Worm (Caenorhabditis elegans) whole organism, L4 larva: ENCODE data around the gene swsn-6.

ENCODE experiments used
- daf-16 ChIP-seq, 3 experiments: sonication (generic microtip); optimal IDR thresholded peaks; 2 replicates each; lab custom pipeline; 2016 to 2017; ENCODE audit warnings: missing genetic modification characterization in 3 of 3, missing genetic modification reagents in 3 of 3, mild to moderate bottlenecking in 2 of 3, missing compliant biosample characterization in 2 of 3, missing biosample characterization in 1 of 3, moderate library complexity in 1 of 3
- lin-13 ChIP-seq: fragments of 150-350 bp; optimal IDR thresholded peaks from 2 replicates; lab custom pipeline; 2014; ENCODE audit warnings: missing biosample characterization, missing genetic modification reagents, missing genetic modification characterization
- lsy-2 ChIP-seq, 2 experiments: fragments of 150-350 bp in 1 of 2; sonication (generic microtip) in 1 of 2; optimal IDR thresholded peaks; 2 replicates each; lab custom pipeline; 2014 to 2017; ENCODE audit warnings: missing biosample characterization in 2 of 2, missing genetic modification characterization in 2 of 2
- mdt-29 ChIP-seq: fragments of 200-800 bp; sonication (Bioruptor generic); IDR thresholded peaks from 2 replicates; pipeline ENCODE4 v1.3.6; 2022; ENCODE audit warnings: missing genetic modification reagents, missing genetic modification characterization, missing compliant biosample characterization
- snpc-4 ChIP-seq: fragments of 150-350 bp; optimal IDR thresholded peaks from 2 replicates; lab custom pipeline; 2014; ENCODE audit warnings: missing biosample characterization, missing genetic modification characterization
- tag-97 ChIP-seq: fragments of 200-800 bp; sonication (Bioruptor generic); IDR thresholded peaks from 2 replicates; pipeline ENCODE4 v1.3.6; 2022; ENCODE audit warnings: missing genetic modification characterization, missing compliant biosample characterization
- unc-39 ChIP-seq: sonication (generic microtip); optimal IDR thresholded peaks from 2 replicates; lab custom pipeline; 2017; ENCODE audit warnings: missing biosample characterization, missing genetic modification characterization

ce11 chrIV:5415696-5416095 lies 20.9 kb downstream of the swsn-6 start, which contains the start of gene spp-7:
- TF ChIP-seq unc-39 (no peak), mdt-29 (no peak), daf-16 (GFP tag; optimal IDR thresholded peaks at IDR 0.05; lab: Kevin White, UChicago) (no peak), daf-16 (tag; optimal IDR thresholded peaks at IDR 0.05; lab: Kevin White, UChicago) (no peak), snpc-4 (tag; lab: Kevin White, UChicago) (no peak), tag-97 (GFP tag; lab: Robert Waterston, UW) (no peak), lsy-2 (tag; optimal IDR thresholded peaks at IDR 0.05; lab: Kevin White, UChicago) (no peak), lin-13 (GFP tag; lab: Kevin White, UChicago) (no peak)
